Worm (Caenorhabditis elegans): ENCODE measurements around the gene Y57A10C.8.

The Y57A10C.8 gene

ce11 chrII:12417514-12417913 is 12.1 kb downstream of the Y57A10C.8 start, which contains the start of gene sre-27:
sre-27 (minus strand) TSS chrII:12417614.
- no peak for TF ChIP-seq aly-1 (tag; optimal IDR thresholded peaks at IDR 0.05)
- TF ChIP-seq tra-4 (tag; optimal IDR thresholded peaks at IDR 0.05) = no peak
- TF ChIP-seq tbx-11 (GFP tag; IDR thresholded peaks at IDR 0.05) = no peak
- TF ChIP-seq hmbx-1 (tag; optimal IDR thresholded peaks at IDR 0.05) = no peak
- no peak for TF ChIP-seq ceh-36 (tag; optimal IDR thresholded peaks at IDR 0.05)
- TF ChIP-seq tbx-37 (GFP tag; conservative IDR thresholded peaks at IDR 0.05) = no peak
- TF ChIP-seq scrt-1 (GFP tag; IDR thresholded peaks at IDR 0.05) = no peak
- TF ChIP-seq ets-7 (tag; optimal IDR thresholded peaks at IDR 0.05) = no peak
- no peak for TF ChIP-seq ama-1 (optimal IDR thresholded peaks at IDR 0.05)
- TF ChIP-seq hmg-4 (GFP tag; optimal IDR thresholded peaks at IDR 0.05) = no peak
- no peak for TF ChIP-seq pes-1 (GFP tag; IDR thresholded peaks at IDR 0.05)
- TF ChIP-seq F13C5.2 (tag; optimal IDR thresholded peaks at IDR 0.05) = no peak
- no peak for TF ChIP-seq hnd-1 (tag; optimal IDR thresholded peaks at IDR 0.05)
- TF ChIP-seq flt-1 (GFP tag; IDR thresholded peaks at IDR 0.05) = no peak
- no peak for TF ChIP-seq B0310.2 (tag; optimal IDR thresholded peaks at IDR 0.05)
- no peak for TF ChIP-seq sea-1 (GFP tag; conservative IDR thresholded peaks at IDR 0.05)
- TF ChIP-seq ceh-13 (GFP tag; optimal IDR thresholded peaks at IDR 0.05) = no peak

DNA sequence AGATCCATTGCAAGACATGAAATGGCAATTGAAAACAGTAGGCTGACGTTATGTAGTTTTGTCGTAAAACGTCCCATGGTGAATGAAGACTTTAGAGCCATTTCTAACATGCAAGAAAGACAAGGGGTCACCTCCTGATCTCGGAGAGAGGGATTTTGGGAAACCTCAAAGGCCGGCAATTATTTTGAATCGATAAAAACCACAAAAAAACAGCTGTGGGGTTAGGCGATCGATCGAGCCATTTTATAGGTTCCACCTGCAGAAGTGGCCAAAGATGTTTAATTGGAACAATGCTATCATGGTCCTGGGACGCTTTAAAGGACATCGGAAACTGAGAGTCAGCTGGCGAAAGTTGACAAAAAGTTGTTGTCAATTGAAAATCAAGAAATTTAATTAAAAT is 14.8 kb downstream of the Y57A10C.8 start, which contains the start of gene Y57A10C.11:
TSS of gene Y57A10C.11 (minus strand) at position 101 of the 400 bp plus-strand sequence.
- no peak for TF ChIP-seq ceh-36 (tag; optimal IDR thresholded peaks at IDR 0.05)
- no peak for TF ChIP-seq hmbx-1 (tag; optimal IDR thresholded peaks at IDR 0.05)
- TF ChIP-seq tbx-37 (GFP tag; conservative IDR thresholded peaks at IDR 0.05) = no peak
- TF ChIP-seq sea-1 (GFP tag; conservative IDR thresholded peaks at IDR 0.05) = no peak
- TF ChIP-seq pes-1 (GFP tag; IDR thresholded peaks at IDR 0.05) = no peak
- TF ChIP-seq F13C5.2 (tag; optimal IDR thresholded peaks at IDR 0.05) = no peak
- no peak for TF ChIP-seq scrt-1 (GFP tag; IDR thresholded peaks at IDR 0.05)
- TF ChIP-seq ets-7 (tag; optimal IDR thresholded peaks at IDR 0.05) = no peak
- TF ChIP-seq ama-1 (optimal IDR thresholded peaks at IDR 0.05) = no peak
- TF ChIP-seq B0310.2 (tag; optimal IDR thresholded peaks at IDR 0.05) = no peak
- TF ChIP-seq hnd-1 (tag; optimal IDR thresholded peaks at IDR 0.05) = no peak
- no peak for TF ChIP-seq tbx-11 (GFP tag; IDR thresholded peaks at IDR 0.05)
- no peak for TF ChIP-seq tra-4 (tag; optimal IDR thresholded peaks at IDR 0.05)
- TF ChIP-seq ceh-13 (GFP tag; optimal IDR thresholded peaks at IDR 0.05) = no peak
- no peak for TF ChIP-seq aly-1 (tag; optimal IDR thresholded peaks at IDR 0.05)
- no peak for TF ChIP-seq hmg-4 (GFP tag; optimal IDR thresholded peaks at IDR 0.05)
- TF ChIP-seq flt-1 (GFP tag; IDR thresholded peaks at IDR 0.05) = no peak

DNA sequence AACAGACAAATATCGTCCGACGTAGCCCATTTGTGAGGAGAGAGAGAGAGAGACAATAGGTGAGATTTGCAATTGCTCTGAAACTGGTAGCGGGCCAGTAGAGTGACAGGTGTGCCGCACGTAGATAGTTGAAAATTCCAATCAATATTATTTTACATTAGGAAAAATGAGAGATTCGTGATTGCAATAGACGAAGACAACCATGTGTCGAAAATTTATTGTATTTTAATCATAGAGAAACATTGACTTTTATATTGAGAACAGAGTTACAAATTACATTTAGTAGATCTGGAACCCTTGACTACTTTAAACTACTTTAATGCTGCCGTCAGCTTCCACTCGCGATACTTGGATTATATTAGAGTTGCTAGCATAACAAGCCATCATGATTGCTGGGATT is 17.2 kb downstream of the Y57A10C.8 start, which contains the start of gene Y57A10C.1:
TSS of gene Y57A10C.1 (minus strand) at position 101 of the 400 bp plus-strand sequence.
- TF ChIP-seq flt-1 (GFP tag; IDR thresholded peaks at IDR 0.05) = no peak
- no peak for TF ChIP-seq tbx-11 (GFP tag; IDR thresholded peaks at IDR 0.05)

DNA sequence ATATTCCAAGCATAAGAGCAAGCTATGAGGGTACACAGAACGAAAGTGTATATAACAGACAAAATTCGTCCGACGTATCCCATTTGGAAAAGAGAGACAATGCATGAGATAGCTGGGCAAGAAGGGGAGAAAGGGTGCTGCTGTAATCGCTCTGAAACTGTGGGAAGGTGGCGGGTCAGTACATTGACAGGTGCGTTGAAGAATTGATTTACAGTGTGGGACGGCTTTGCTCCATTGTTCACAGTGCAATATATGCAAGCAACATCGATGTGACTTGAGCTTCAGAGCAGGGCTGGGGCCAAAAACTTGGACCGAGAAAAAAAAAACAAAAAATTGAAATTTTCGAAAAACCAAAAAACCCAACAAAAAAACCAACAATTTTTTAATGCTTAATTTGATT is 19.5 kb downstream of the Y57A10C.8 start, which contains the start of gene F57G9.3:
TSS of gene F57G9.3 (minus strand) at position 101 of the 400 bp plus-strand sequence.
- TF ChIP-seq hmg-4 (GFP tag; optimal IDR thresholded peaks at IDR 0.05) (no peak), ceh-36 (tag; optimal IDR thresholded peaks at IDR 0.05) (no peak), F13C5.2 (tag; optimal IDR thresholded peaks at IDR 0.05) (no peak), hmbx-1 (tag; optimal IDR thresholded peaks at IDR 0.05) (no peak), sea-1 (GFP tag; conservative IDR thresholded peaks at IDR 0.05) (no peak), B0310.2 (tag; optimal IDR thresholded peaks at IDR 0.05) (no peak), hnd-1 (tag; optimal IDR thresholded peaks at IDR 0.05) (no peak), tbx-37 (GFP tag; conservative IDR thresholded peaks at IDR 0.05) (no peak), scrt-1 (GFP tag; IDR thresholded peaks at IDR 0.05) (no peak), aly-1 (tag; optimal IDR thresholded peaks at IDR 0.05) (no peak), ama-1 (optimal IDR thresholded peaks at IDR 0.05) (no peak), tbx-11 (GFP tag; IDR thresholded peaks at IDR 0.05) (no peak), tra-4 (tag; optimal IDR thresholded peaks at IDR 0.05) (no peak), ets-7 (tag; optimal IDR thresholded peaks at IDR 0.05) (no peak), flt-1 (GFP tag; IDR thresholded peaks at IDR 0.05) (no peak)

DNA sequence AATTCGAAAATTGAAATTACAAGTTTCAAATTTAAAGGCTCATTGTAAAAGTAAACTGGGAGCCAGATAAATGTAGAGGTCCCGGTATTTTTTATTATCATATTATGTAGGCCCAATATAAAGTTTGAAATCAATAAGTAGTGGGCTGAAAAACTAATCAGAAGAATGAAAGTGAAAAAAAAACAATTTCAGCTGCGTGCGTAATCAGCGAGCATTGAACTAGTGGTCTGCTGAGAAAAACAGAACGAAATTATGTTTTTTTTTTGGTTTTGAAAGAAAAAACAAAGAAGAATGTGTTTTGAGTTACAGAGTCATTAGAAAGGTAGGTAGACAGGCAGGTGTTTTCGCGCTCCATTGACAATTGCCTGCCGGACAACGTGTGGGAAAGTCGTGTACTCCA is 20.9 kb downstream of the Y57A10C.8 start, which contains the start of gene sre-31:
TSS of gene sre-31 (minus strand) at position 101 of the 400 bp plus-strand sequence.
- no peak for TF ChIP-seq hmbx-1 (tag; optimal IDR thresholded peaks at IDR 0.05)
- TF ChIP-seq tra-4 (tag; optimal IDR thresholded peaks at IDR 0.05) = no peak
- TF ChIP-seq pes-1 (GFP tag; IDR thresholded peaks at IDR 0.05) = no peak
- TF ChIP-seq B0310.2 (tag; optimal IDR thresholded peaks at IDR 0.05) = no peak
- TF ChIP-seq tbx-11 (GFP tag; IDR thresholded peaks at IDR 0.05) = no peak
- no peak for TF ChIP-seq hnd-1 (tag; optimal IDR thresholded peaks at IDR 0.05)
- TF ChIP-seq ceh-36 (tag; optimal IDR thresholded peaks at IDR 0.05) = no peak
- no peak for TF ChIP-seq ceh-13 (GFP tag; optimal IDR thresholded peaks at IDR 0.05)
- TF ChIP-seq flt-1 (GFP tag; IDR thresholded peaks at IDR 0.05) = no peak
- no peak for TF ChIP-seq scrt-1 (GFP tag; IDR thresholded peaks at IDR 0.05)
- no peak for TF ChIP-seq ama-1 (optimal IDR thresholded peaks at IDR 0.05)
- no peak for TF ChIP-seq sea-1 (GFP tag; conservative IDR thresholded peaks at IDR 0.05)
- no peak for TF ChIP-seq F13C5.2 (tag; optimal IDR thresholded peaks at IDR 0.05)
- no peak for TF ChIP-seq hmg-4 (GFP tag; optimal IDR thresholded peaks at IDR 0.05)
- no peak for TF ChIP-seq ets-7 (tag; optimal IDR thresholded peaks at IDR 0.05)
- no peak for TF ChIP-seq tbx-37 (GFP tag; conservative IDR thresholded peaks at IDR 0.05)

DNA sequence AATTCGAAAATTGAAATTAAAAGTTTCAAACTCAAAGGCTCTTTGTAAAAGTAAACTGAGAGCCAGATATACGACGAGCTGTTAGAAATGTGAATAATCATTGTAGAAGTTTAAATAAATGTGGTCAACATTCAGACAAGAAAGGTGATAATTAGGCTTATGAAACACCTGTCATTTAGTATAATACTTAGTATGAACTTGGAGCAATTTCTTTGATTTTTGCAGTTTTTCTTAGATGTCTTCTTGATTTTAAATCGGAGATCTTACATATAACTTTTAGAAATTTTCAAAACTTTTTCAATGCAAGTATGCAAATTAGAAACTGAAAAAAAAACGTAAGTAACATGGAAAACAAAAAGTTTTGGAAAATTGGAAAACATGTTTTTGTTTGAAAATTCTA is 23.2 kb downstream of the Y57A10C.8 start, which contains the start of gene sre-30:
TSS of gene sre-30 (minus strand) at position 101 of the 400 bp plus-strand sequence.
- TF ChIP-seq ceh-36 (tag; optimal IDR thresholded peaks at IDR 0.05) (no peak), B0310.2 (tag; optimal IDR thresholded peaks at IDR 0.05) (no peak), ceh-13 (GFP tag; optimal IDR thresholded peaks at IDR 0.05) (no peak), aly-1 (tag; optimal IDR thresholded peaks at IDR 0.05) (no peak), tbx-37 (GFP tag; conservative IDR thresholded peaks at IDR 0.05) (no peak), scrt-1 (GFP tag; IDR thresholded peaks at IDR 0.05) (no peak), F13C5.2 (tag; optimal IDR thresholded peaks at IDR 0.05) (no peak), ama-1 (optimal IDR thresholded peaks at IDR 0.05) (no peak), tra-4 (tag; optimal IDR thresholded peaks at IDR 0.05) (no peak), sea-1 (GFP tag; conservative IDR thresholded peaks at IDR 0.05) (no peak), pes-1 (GFP tag; IDR thresholded peaks at IDR 0.05) (no peak), tbx-11 (GFP tag; IDR thresholded peaks at IDR 0.05) (no peak), hmg-4 (GFP tag; optimal IDR thresholded peaks at IDR 0.05) (no peak), ets-7 (tag; optimal IDR thresholded peaks at IDR 0.05) (no peak), hnd-1 (tag; optimal IDR thresholded peaks at IDR 0.05) (no peak), flt-1 (GFP tag; IDR thresholded peaks at IDR 0.05) (no peak), hmbx-1 (tag; optimal IDR thresholded peaks at IDR 0.05) (no peak)

- TF ChIP-seq B0310.2 (tag; optimal IDR thresholded peaks at IDR 0.05) (no peak), hnd-1 (tag; optimal IDR thresholded peaks at IDR 0.05) (no peak), tbx-11 (GFP tag; IDR thresholded peaks at IDR 0.05) (no peak), hmbx-1 (tag; optimal IDR thresholded peaks at IDR 0.05) (no peak), ets-7 (tag; optimal IDR thresholded peaks at IDR 0.05) (no peak), flt-1 (GFP tag; IDR thresholded peaks at IDR 0.05) (no peak), tbx-37 (GFP tag; conservative IDR thresholded peaks at IDR 0.05) (no peak), scrt-1 (GFP tag; IDR thresholded peaks at IDR 0.05) (no peak)
These were observed 27.9 kb downstream of the Y57A10C.8 start, which contains the start of gene sre-29 for ce11 chrII:12401791-12402190. sre-29 (minus strand) TSS chrII:12401891.
